Worm (Caenorhabditis elegans) whole organism, young adult: ENCODE results near the gene E02H9.6.

Experiments used
- B0035.1 ChIP-seq: sonication (generic microtip); optimal IDR thresholded peaks from 2 replicates; lab custom pipeline; 2016; ENCODE audit warnings: missing genetic modification characterization, mild to moderate bottlenecking, missing compliant biosample characterization, missing genotype, missing genetic modification reagents
- F55B11.4 ChIP-seq: sonication (generic microtip); optimal IDR thresholded peaks from 2 replicates; lab custom pipeline; 2016; ENCODE audit warnings: missing compliant biosample characterization, missing genetic modification characterization, borderline replicate concordance; ENCODE audit not compliant: insufficient read depth
- Y53F4B.3 ChIP-seq: fragments of 200-800 bp; sonication (Bioruptor generic); IDR thresholded peaks from 2 replicates; pipeline ENCODE4 v1.3.6; 2022; ENCODE audit warnings: missing genetic modification reagents, missing genetic modification characterization, missing compliant biosample characterization
- Y79H2A.3 ChIP-seq: fragments of 200-800 bp; sonication (Bioruptor generic); conservative IDR thresholded peaks from 2 replicates; pipeline ENCODE4 v1.3.6; 2022; ENCODE audit warnings: missing genetic modification reagents, missing genetic modification characterization, missing compliant biosample characterization
- him-1 ChIP-seq: sonication (generic microtip); optimal IDR thresholded peaks from 2 replicates; lab custom pipeline; 2016; ENCODE audit warnings: missing genotype, missing genetic modification reagents, missing genetic modification characterization, missing compliant biosample characterization
- lin-35 ChIP-seq, 3 experiments: fragments of 150-350 bp in 2 of 3; sonication (generic microtip) in 1 of 3; optimal IDR thresholded peaks; 2 replicates each; lab custom pipeline; 2014 to 2018; ENCODE audit warnings: missing biosample characterization in 3 of 3, missing genetic modification characterization in 3 of 3, missing genetic modification reagents in 3 of 3
- sea-2 ChIP-seq: fragments of 200-800 bp; sonication (Bioruptor generic); IDR thresholded peaks from 2 replicates; pipeline ENCODE4 v1.3.6; 2022; ENCODE audit warnings: missing genetic modification characterization, missing compliant biosample characterization
- snpc-1.1 ChIP-seq: sonication (generic microtip); optimal IDR thresholded peaks from 2 replicates; lab custom pipeline; 2017; ENCODE audit warnings: missing genetic modification characterization, mild to moderate bottlenecking, missing compliant biosample characterization, antibody characterized with exemption, moderate library complexity, missing genotype, missing genetic modification reagents; ENCODE audit not compliant: insufficient read depth
- tbp1 ChIP-seq: fragments of 200-800 bp; sonication (Bioruptor generic); optimal IDR thresholded peaks from 2 replicates; lab custom pipeline; 2018; ENCODE audit warnings: mild to moderate bottlenecking, missing genetic modification characterization, missing compliant biosample characterization
- ztf-3 ChIP-seq: fragments of 200-800 bp; sonication (Bioruptor generic); optimal IDR thresholded peaks from 2 replicates; lab custom pipeline; 2018; ENCODE audit warnings: mild to moderate bottlenecking, missing genetic modification characterization, missing compliant biosample characterization

DNA sequence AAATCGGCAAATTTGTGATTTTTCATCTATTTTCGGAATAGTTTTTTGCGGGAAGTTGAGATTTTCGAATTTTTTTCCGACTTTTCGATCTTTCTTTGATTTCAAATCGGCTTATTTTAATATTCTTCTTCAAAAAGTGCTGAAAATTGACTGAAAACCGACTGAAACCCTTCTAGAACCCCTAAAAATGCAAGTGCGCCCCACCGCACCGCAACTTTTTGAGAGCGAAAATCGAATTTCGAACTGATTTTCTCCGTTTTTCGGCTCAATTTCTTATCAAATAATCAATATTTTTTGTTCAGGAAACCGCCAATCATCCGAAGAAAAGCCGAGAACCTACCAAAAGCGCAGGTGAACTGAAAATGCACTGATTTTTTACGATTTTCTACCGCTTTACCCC, 41.4 kb downstream of the E02H9.6 start:
- TF ChIP-seq B0035.1 (tag; lab: Kevin White, UChicago) (no peak), tbp1 (GFP tag; lab: Kevin White, UChicago) (no peak), Y79H2A.3 (no peak), F55B11.4 (tag; lab: Kevin White, UChicago) (no peak), lin-35 (GFP tag; optimal IDR thresholded peaks at IDR 0.05; lab: Kevin White, UChicago) (no peak), sea-2 (no peak), snpc-1.1 (tag; lab: Kevin White, UChicago) (no peak), him-1 (tag; lab: Kevin White, UChicago) (no peak), ztf-3 (GFP tag; lab: Kevin White, UChicago) (no peak), Y53F4B.3 (GFP tag; lab: Robert Waterston, UW) (no peak)
